Worm (Caenorhabditis elegans): ENCODE measurements around the gene rad-51.

ce11 chrIV:10277716-10278115, 6.3 kb downstream of the rad-51 start, which contains the start of gene Y43C5A.4:
- TF ChIP-seq cnd-1 (tag; optimal IDR thresholded peaks at IDR 0.05) (no peak), lsy-2 (tag; optimal IDR thresholded peaks at IDR 0.05) (no peak), lin-13 (tag; optimal IDR thresholded peaks at IDR 0.05) (no peak)
